Fruit fly (Drosophila melanogaster): ENCODE measurements around the gene CG16710.

The CG16710 gene

DNA sequence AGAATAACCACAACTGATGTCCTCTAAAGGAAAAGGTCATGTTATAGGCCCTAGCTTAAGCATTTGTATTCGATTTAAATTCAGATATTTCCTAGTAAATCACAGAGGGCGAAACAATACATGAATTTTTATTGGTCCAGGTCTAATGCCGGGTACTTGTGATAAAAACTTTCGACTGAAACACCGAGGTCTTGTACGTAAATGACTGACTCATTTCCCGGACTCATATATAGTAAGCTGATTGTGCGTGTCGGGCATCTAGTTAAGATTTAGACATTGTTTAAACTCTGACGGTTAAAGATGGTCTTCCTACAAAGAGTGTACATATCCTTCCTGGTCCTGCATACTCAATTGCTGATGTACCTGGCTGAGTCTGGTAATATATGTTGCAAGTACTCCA, at the start of gene CG16710:
TSS of gene CG16710 (plus strand) at position 301 of the 400 bp plus-strand sequence.
- TF ChIP-seq CTCF (optimal IDR thresholded peaks at IDR 0.05) (no peak), CG8478 (optimal IDR thresholded peaks at IDR 0.05) (no peak)

DNA sequence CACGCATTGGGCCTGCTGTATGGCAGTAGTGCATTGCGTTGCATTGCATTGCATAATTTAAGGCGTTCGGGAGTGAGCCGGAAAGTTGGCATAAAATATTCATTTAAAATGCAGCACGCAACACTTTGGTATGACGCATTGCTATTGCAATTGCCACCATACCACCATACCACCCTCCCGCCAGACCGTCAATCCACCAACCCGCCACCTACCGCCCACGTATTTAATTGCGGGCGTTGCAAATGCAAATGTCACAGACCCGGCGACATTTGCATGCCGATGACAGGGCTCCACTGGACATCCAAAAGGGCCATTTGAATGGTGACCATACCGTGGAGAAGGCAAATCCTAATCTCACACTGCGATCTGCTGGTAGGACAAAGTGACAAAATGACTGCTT, 47.5 kb upstream of the CG16710 start:
- TF ChIP-seq CG8478 (optimal IDR thresholded peaks at IDR 0.05) (no peak), CTCF (optimal IDR thresholded peaks at IDR 0.05) (peak; percentile 40 to 56)

DNA sequence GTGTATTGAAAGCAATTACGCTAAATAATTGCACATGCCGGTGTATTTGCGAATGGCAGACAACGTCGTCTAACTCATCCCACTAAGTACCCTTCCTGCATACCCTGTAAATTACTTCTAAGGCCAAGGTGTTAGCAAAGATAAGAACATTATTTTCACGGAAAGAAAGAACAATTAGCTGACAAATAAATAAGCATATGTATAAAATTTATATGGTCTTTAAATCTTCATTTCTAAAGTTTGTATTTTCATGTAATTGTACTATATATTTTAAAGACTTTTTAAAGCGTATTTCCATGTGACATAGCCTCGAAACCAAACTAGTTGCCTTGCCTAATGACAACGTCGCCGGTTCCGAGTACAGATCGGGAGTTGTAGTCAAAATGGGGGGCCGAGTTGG, 45.0 kb upstream of the CG16710 start:
- TF ChIP-seq CG8478 (optimal IDR thresholded peaks at IDR 0.05): no peak
- no peak for TF ChIP-seq CTCF (optimal IDR thresholded peaks at IDR 0.05)

DNA sequence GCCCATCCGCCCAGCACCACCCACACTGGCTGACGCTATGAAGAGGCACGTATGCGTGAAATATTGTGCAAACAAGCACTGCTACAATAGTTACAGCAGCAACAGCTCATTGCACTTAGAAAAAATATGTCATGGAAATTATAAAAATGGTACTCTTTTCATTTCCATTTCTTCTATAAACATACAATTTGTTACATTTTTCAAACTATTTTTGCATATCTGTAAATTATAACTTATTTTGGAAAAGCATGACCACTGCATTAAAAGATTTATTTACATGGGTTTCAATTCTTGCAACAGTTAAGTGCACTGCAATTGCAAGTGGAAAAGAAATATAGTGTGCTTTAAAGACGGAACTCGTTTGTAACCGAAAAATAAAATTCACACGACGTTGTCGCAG, 44.0 kb upstream of the CG16710 start:
- no peak for TF ChIP-seq CG8478 (optimal IDR thresholded peaks at IDR 0.05)
- no peak for TF ChIP-seq CTCF (optimal IDR thresholded peaks at IDR 0.05)

DNA sequence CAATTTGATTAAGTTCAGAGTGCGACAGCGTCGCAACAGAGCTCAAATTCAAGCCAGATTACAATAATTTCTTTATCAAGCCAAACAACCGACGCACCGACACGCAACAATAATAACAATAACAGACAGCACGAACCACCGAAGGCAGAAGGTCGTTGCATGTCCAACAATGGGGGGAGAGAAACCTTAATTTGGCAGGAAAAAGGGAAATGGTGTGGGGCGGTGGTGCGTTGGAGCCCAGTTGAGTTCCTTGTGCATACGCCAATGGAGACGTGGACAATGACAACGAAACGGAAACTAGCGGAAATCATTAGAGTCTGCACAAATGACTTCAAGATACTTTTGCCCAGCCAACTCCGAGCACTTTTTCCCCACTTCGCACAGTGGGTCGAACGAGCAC, 42.7 kb upstream of the CG16710 start:
- TF ChIP-seq CTCF (optimal IDR thresholded peaks at IDR 0.05) (no peak), CG8478 (optimal IDR thresholded peaks at IDR 0.05) (no peak)

DNA sequence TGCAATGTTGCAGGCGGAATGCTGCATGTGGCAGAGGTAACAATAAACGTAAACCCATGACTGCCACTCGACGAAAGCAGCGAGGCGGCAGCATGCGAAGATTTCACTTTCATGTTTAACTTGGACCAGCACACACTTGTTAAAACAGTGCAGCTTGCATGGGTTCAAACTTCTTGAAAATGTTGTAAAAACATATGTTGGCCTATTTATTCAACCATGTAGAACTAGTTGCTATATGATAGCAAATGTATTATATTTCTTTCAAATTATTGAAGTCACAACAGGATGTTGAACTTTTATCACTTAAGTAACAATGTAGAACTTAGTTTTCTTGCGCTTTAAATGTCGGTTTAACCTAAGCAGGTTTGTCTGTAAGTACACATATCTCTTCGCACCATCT, 39.5 kb upstream of the CG16710 start:
- TF ChIP-seq CTCF (optimal IDR thresholded peaks at IDR 0.05) (no peak), CG8478 (optimal IDR thresholded peaks at IDR 0.05) (no peak)

DNA sequence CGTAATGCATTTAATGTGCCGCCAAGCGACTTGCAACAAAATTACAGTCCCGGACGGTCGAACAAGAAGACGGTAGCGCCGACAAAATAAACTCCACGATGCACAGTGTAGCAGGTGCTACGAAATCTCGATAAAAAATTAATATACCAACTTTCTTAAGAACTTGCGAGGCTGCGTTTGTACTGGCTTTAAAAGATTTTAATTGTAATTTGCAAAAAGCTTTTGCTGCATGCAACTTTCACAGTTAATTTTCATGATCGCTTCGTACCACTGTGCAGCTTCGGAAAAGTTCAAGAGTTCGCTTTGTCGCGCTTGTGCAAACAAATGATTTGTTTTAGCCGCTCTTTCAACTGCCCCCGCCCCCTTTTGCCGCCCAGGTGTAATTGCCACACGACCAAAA, 36.1 kb upstream of the CG16710 start:
- TF ChIP-seq CG8478 (optimal IDR thresholded peaks at IDR 0.05) (no peak), CTCF (optimal IDR thresholded peaks at IDR 0.05) (no peak)

DNA sequence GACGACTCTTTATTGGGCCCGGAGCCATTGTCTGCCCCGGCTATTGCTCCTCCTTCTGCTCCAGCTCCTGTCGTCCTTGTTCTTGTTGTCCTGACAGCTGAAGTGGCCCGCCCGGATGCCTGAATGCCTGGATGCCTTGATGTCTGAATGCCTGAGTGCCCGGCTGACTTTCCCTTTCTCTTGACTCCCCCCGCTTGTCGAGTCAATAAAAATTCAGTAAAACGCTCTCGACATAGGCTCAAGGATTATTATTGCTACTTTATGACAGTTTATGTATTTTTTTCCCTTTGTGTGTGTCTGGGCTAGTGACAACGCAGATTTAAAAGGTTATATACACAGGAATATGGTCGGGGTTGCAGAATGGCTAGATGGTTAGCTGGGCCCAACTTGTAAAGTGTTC, 32.5 kb upstream of the CG16710 start:
- no peak for TF ChIP-seq CG8478 (optimal IDR thresholded peaks at IDR 0.05)
- TF ChIP-seq CTCF (optimal IDR thresholded peaks at IDR 0.05): no peak

DNA sequence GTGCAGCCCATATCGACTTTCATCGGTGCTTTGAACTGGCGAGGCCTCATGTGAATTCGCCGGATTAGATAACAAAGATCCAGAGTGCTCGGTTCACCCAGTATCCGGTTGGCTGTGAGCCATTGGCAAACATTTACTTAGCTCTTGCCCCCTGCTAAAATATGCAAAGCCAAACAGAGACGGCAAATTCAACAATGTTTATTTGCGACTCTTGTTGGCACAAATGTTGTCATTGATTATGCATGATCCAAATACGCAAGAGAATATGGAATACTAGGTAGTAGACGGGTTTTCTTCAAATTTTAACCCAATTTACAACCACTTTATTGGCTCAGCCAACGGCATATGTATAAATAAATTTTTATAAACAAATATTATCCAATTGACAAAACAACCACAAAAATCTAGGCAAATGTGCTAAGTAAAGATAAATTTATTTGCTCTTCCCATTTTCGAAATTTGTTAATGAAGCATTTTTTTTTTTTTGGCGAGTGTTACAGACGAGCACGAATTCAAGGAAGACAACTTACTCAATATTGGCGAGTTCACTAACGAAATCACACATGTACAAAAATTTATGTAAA, 29.7 kb upstream of the CG16710 start:
- no peak for TF ChIP-seq CG8478 (optimal IDR thresholded peaks at IDR 0.05)

DNA sequence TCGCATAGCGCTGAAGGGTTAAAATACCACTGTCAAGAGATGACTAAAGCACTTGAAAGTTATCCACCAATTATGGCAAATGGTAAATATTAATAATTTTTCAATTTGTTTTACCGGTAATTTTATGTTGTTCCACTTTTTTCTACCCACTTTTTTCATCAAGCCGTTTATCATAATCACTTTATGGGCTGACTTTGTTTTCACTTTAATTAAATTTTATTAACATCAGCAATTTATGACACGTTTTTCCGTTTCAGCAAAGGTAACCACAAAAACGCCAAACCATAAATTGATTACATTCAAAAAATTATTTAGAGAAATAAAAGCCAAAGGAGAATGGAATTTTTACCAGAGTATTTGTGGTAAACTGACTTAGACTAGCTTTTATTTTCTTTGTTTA, 26.8 kb upstream of the CG16710 start:
- TF ChIP-seq CTCF (optimal IDR thresholded peaks at IDR 0.05) (no peak), CG8478 (optimal IDR thresholded peaks at IDR 0.05) (no peak)

DNA sequence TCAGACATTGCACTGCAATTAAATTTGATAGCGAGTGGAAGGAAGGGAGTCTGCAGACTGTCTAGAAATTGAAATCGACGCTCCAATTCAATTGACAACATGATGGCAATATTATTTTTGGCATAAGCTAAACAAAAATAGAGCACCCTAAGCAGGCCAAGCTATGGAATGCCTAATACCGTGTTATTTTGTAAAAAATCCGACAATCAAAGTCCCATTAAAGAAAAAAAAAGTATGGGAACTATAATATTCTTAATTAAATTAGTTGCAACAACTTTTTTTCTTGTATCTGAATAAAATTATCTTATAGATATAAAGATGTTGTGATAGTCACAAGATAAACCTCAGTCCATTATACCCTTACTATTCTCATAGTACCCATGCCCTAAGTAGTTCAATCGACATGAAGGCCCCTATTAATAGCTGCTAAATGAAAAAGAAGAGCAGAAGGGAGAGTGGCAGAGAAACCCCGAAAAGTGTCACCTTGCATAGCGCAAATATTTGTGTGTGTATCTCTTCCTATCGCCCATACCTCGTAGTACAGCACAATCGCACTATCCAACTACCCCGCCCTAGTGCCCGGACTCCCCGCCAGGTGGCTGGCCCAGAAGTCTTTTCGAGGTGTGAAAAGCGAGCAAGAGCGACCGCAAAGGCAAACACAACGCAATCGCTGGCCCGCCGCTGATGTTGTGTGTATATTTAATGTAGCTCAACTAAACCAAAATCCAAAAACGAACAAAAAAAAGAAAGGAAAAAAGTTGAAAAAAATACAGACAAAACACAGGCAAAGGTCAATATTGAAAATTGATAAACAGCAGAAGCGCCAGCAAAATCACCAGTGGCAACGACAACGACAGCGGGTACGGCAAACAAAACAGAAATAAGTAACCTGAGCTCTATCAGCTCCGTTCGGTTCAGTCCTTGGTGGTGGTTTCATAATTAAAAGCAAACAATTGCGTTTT, 24.7 kb upstream of the CG16710 start:
- TF ChIP-seq CTCF (optimal IDR thresholded peaks at IDR 0.05) (peak; percentile 79 to 80), CG8478 (optimal IDR thresholded peaks at IDR 0.05) (no peak)

DNA sequence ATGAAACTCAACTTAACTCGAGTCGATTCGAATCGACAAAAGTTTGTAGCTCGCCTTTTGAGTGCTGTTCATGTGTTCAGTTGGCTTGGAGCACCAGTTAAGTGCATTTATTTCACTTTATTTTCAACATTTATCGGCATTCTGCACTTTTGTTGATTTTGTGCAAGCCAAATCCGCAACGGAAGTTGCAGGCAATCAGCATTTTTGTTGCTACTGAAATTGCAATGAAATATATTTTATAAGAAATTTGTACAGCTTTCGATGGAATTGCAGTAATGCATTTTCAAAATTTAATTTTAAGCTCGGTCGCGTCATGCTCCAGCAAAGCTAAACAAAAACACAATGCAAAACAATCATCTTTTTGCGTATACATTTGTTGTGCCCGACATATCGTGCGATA, 23.4 kb upstream of the CG16710 start:
- TF ChIP-seq CG8478 (optimal IDR thresholded peaks at IDR 0.05) (no peak), CTCF (optimal IDR thresholded peaks at IDR 0.05) (no peak)

DNA sequence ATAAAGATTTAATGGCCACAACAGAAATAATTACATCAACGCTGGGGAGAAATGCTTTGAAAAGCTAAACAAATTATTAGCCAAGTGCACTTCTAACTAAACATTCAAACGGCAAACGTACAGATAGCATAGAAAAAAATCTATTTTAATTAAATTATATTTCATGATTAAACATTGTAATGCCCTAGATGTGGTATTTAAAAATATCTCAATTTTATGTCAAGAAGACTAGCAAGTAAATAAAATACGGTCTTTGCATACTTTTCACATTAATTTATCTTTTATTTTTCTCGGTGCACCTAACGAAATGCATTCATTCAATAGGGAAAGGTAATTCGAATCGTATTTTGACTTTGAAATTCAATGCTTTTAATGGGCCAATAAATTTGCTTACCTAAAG, 22.7 kb upstream of the CG16710 start:
- TF ChIP-seq CTCF (optimal IDR thresholded peaks at IDR 0.05) (no peak), CG8478 (optimal IDR thresholded peaks at IDR 0.05) (no peak)

DNA sequence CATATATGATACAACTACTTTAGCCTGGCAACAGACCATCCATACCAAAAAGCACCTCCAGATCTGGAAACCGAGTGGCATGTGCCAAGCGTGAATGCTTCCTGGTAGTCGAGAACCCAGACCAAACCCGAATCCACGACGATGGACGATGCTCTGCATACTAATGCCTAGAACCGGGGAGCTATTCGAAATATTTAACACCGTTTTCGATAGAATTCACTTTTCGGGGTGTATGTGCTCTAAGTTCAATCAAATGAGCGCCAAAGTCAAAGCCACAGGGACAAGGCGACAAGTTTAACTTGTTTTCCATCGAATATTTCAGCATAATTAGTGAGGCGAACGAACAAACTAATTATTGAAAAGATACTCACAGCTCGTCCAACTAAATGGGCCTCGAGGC, 19.5 kb upstream of the CG16710 start:
- TF ChIP-seq CG8478 (optimal IDR thresholded peaks at IDR 0.05) (no peak), CTCF (optimal IDR thresholded peaks at IDR 0.05) (no peak)

DNA sequence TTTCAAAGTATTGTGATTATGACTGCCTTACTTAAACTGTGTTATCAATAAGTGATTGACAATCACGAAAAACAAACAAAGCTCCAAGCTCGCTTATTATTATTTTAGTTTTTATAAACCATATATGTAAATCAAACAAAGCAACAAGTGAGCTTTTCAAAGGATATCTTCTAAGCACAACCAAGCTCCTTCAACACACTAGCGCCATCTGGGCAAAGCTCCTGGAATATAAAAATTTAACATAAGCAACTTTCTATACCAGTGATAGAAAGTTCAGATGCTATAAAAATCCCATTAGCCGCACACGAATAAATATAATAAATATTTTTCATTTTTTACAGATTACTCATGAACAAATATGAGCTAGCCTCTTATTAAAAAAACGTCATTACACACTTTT, 17.9 kb upstream of the CG16710 start:
- no peak for TF ChIP-seq CG8478 (optimal IDR thresholded peaks at IDR 0.05)

DNA sequence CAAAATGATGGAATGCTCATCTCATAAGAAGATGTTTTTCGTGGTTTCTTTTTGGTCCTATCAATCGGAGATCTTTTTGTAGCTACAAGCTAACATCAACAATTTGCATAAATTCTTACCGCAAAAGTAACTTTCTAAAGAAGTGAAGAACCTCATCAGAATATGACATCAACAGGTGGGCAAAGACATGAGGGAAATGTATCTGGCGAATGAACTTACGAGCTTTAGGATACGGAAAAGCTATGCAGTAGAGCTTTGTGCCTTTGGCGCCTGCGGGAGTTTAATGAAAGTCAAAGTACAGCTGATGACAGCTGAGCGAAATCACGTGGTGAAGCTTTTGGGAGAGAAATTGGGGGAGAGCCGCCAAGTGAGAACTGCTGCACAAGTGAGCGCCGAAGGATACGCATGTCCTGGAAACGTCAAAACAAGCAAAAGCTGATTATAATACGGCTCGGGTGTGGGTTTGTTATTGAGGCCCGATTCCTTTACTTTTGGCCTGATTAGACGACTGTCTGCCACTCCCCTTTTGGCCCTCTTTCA, 15.6 kb upstream of the CG16710 start:
- TF ChIP-seq CG8478 (optimal IDR thresholded peaks at IDR 0.05) (no peak), CTCF (optimal IDR thresholded peaks at IDR 0.05) (no peak)

Measured in S2 (cell line).